Fruit fly (Drosophila melanogaster) whole organism, embryonic: ENCODE measurements around the gene CG34290.

Experiments
- B-H1 ChIP-seq: fragments of 200-800 bp; sonication (Bioruptor generic); IDR thresholded peaks from 3 replicates; pipeline ENCODE4 v1.3.6; 2022; ENCODE audit warnings: missing biosample characterization, missing genetic modification characterization
- CG10321 ChIP-seq: fragments of 200-800 bp; sonication (Bioruptor generic); IDR thresholded peaks from 2 replicates; pipeline ENCODE4 v1.3.6; 2022; ENCODE audit warnings: missing biosample characterization, missing genetic modification characterization
- CG12744 ChIP-seq: fragments of 200-800 bp; sonication (Bioruptor generic); optimal IDR thresholded peaks from 2 replicates; lab custom pipeline; 2016; ENCODE audit warnings: missing biosample characterization, missing genetic modification characterization
- CG12769 ChIP-seq: fragments of 200-800 bp; sonication (Bioruptor generic); optimal IDR thresholded peaks from 2 replicates; lab custom pipeline; 2019; ENCODE audit warnings: missing biosample characterization, mild to moderate bottlenecking, missing genetic modification characterization, moderate library complexity
- CG12942 ChIP-seq: fragments of 200-800 bp; sonication (Bioruptor generic); optimal IDR thresholded peaks from 3 replicates; lab custom pipeline; 2016; ENCODE audit warnings: missing biosample characterization, missing genetic modification characterization
- CG13894 ChIP-seq: fragments of 200-800 bp; sonication (Bioruptor generic); optimal IDR thresholded peaks from 3 replicates; lab custom pipeline; 2018; ENCODE audit warnings: missing biosample characterization, mild to moderate bottlenecking, missing genetic modification characterization, moderate library complexity
- CG14965 ChIP-seq: fragments of 200-800 bp; sonication (Bioruptor generic); optimal IDR thresholded peaks from 2 replicates; lab custom pipeline; 2016; ENCODE audit warnings: missing biosample characterization, missing genetic modification characterization, borderline replicate concordance
- CG16779 ChIP-seq: fragments of 200-800 bp; sonication (Bioruptor generic); IDR thresholded peaks from 2 replicates; pipeline ENCODE4 v1.3.6; 2022; ENCODE audit warnings: missing biosample characterization, missing genetic modification characterization
- CG2116 ChIP-seq: fragments of 200-800 bp; sonication (Bioruptor generic); optimal IDR thresholded peaks from 3 replicates; lab custom pipeline; 2018; ENCODE audit warnings: missing biosample characterization, mild to moderate bottlenecking, missing genetic modification characterization
- CG4854 ChIP-seq: fragments of 200-800 bp; sonication (Bioruptor generic); optimal IDR thresholded peaks from 2 replicates; lab custom pipeline; 2016; ENCODE audit warnings: missing biosample characterization, missing genetic modification characterization, inconsistent platforms
- CG6175 ChIP-seq: fragments of 200-800 bp; sonication (Bioruptor generic); IDR thresholded peaks from 3 replicates; pipeline ENCODE4 v1.3.6; 2022; ENCODE audit warnings: missing biosample characterization, missing genetic modification characterization
- CG7928 ChIP-seq: fragments of 200-800 bp; sonication (Bioruptor generic); optimal IDR thresholded peaks from 2 replicates; lab custom pipeline; 2017; ENCODE audit warnings: missing biosample characterization, mild to moderate bottlenecking, missing genetic modification characterization
- CG9727 ChIP-seq: fragments of 200-800 bp; sonication (Bioruptor generic); optimal IDR thresholded peaks from 3 replicates; lab custom pipeline; 2017; ENCODE audit warnings: missing biosample characterization, mild to moderate bottlenecking, missing genetic modification characterization
- CHES-1-like ChIP-seq: fragments of 200-800 bp; sonication (Bioruptor generic); optimal IDR thresholded peaks from 2 replicates; lab custom pipeline; 2016; ENCODE audit warnings: missing biosample characterization, missing genetic modification characterization
- CoRest ChIP-seq: fragments of 200-800 bp; sonication (Bioruptor generic); optimal IDR thresholded peaks from 3 replicates; lab custom pipeline; 2018; ENCODE audit warnings: missing biosample characterization, mild to moderate bottlenecking, missing genetic modification characterization, moderate library complexity
- D ChIP-seq, 2 experiments: fragments of 200-800 bp in 1 of 2; fragments of >200 bp in 1 of 2; sonication (Bioruptor generic) in 1 of 2; optimal IDR thresholded peaks; 2 replicates in 1 of 2; 3 replicates in 1 of 2; lab custom pipeline; 2017; ENCODE audit warnings: mild to moderate bottlenecking in 1 of 2, missing biosample characterization in 1 of 2, missing genetic modification characterization in 1 of 2, missing genetic modification reagents in 1 of 2
- D19B ChIP-seq: fragments of 200-800 bp; sonication (Bioruptor generic); optimal IDR thresholded peaks from 2 replicates; lab custom pipeline; 2017; ENCODE audit warnings: missing biosample characterization, mild to moderate bottlenecking, missing genetic modification characterization
- Dbx ChIP-seq: fragments of 200-800 bp; sonication (Bioruptor generic); IDR thresholded peaks from 3 replicates; pipeline ENCODE4 v1.3.6; 2022; ENCODE audit warnings: missing biosample characterization, missing genetic modification characterization
- Dll ChIP-seq: fragments of 200-800 bp; sonication (Bioruptor generic); IDR thresholded peaks from 4 replicates; pipeline ENCODE4 v1.3.6; 2022; ENCODE audit warnings: missing biosample characterization, missing genetic modification characterization; ENCODE audit not compliant: partially characterized antibody
- Eip74EF ChIP-seq, 2 experiments: fragments of 200-800 bp in 1 of 2; fragments of >200 bp in 1 of 2; sonication (Bioruptor generic) in 1 of 2; optimal IDR thresholded peaks; 2 replicates each; lab custom pipeline; 2017 to 2019; ENCODE audit warnings: missing biosample characterization in 2 of 2, missing genetic modification characterization in 2 of 2, mild to moderate bottlenecking in 1 of 2, moderate library complexity in 1 of 2
- Ets97D ChIP-seq: fragments of 200-800 bp; sonication (Bioruptor generic); optimal IDR thresholded peaks from 3 replicates; lab custom pipeline; 2016; ENCODE audit warnings: missing biosample characterization, missing genetic modification characterization
- Hr51 ChIP-seq, 2 experiments: fragments of 200-800 bp; sonication (Bioruptor generic); optimal IDR thresholded peaks; 2 replicates in 1 of 2; 3 replicates in 1 of 2; lab custom pipeline; 2016 to 2018; ENCODE audit warnings: missing biosample characterization in 2 of 2, missing genetic modification characterization in 2 of 2, mild to moderate bottlenecking in 1 of 2, moderate library complexity in 1 of 2
- Lim3 ChIP-seq: fragments of 200-800 bp; sonication (Bioruptor generic); IDR thresholded peaks from 2 replicates; pipeline ENCODE4 v1.3.6; 2022; ENCODE audit warnings: missing biosample characterization, missing genetic modification characterization
- Myb ChIP-seq: fragments of 200-800 bp; sonication (Bioruptor generic); optimal IDR thresholded peaks from 2 replicates; lab custom pipeline; 2016; ENCODE audit warnings: missing biosample characterization, missing genetic modification characterization
- Side ChIP-seq: fragments of 200-800 bp; sonication (Bioruptor generic); optimal IDR thresholded peaks from 2 replicates; lab custom pipeline; 2016; ENCODE audit warnings: missing biosample characterization, missing genetic modification characterization
- abd-A ChIP-seq: fragments of 200-800 bp; sonication (Bioruptor generic); optimal IDR thresholded peaks from 3 replicates; lab custom pipeline; 2019; ENCODE audit warnings: missing biosample characterization, mild to moderate bottlenecking, missing genetic modification characterization, moderate library complexity
- az2 ChIP-seq: fragments of 200-800 bp; sonication (Bioruptor generic); optimal IDR thresholded peaks from 3 replicates; lab custom pipeline; 2016; ENCODE audit warnings: missing biosample characterization, missing genetic modification characterization
- btn ChIP-seq: fragments of 200-800 bp; sonication (Bioruptor generic); optimal IDR thresholded peaks from 2 replicates; lab custom pipeline; 2016; ENCODE audit warnings: missing biosample characterization, missing genetic modification characterization
- caup ChIP-seq: fragments of 200-800 bp; sonication (Bioruptor generic); optimal IDR thresholded peaks from 3 replicates; lab custom pipeline; 2017; ENCODE audit warnings: missing biosample characterization, mild to moderate bottlenecking, missing genetic modification characterization, moderate library complexity; ENCODE audit not compliant: severe bottlenecking
- cwo ChIP-seq: fragments of 200-800 bp; sonication (Bioruptor generic); optimal IDR thresholded peaks from 3 replicates; lab custom pipeline; 2017; ENCODE audit warnings: missing biosample characterization, missing genetic modification characterization, mild to moderate bottlenecking, moderate library complexity, missing genetic modification reagents
- ems ChIP-seq: fragments of 200-800 bp; sonication (Bioruptor generic); optimal IDR thresholded peaks from 3 replicates; lab custom pipeline; 2016; ENCODE audit warnings: missing biosample characterization, missing genetic modification characterization
- grau ChIP-seq: fragments of 200-800 bp; optimal IDR thresholded peaks from 3 replicates; lab custom pipeline; 2019; ENCODE audit warnings: missing biosample characterization, mild to moderate bottlenecking, missing genetic modification characterization, moderate library complexity
- kah ChIP-seq: fragments of 200-800 bp; sonication (Bioruptor generic); optimal IDR thresholded peaks from 2 replicates; lab custom pipeline; 2018; ENCODE audit warnings: missing biosample characterization, mild to moderate bottlenecking, missing genetic modification characterization
- knrl ChIP-seq: fragments of 200-800 bp; sonication (Bioruptor generic); IDR thresholded peaks from 3 replicates; pipeline ENCODE4 v1.3.6; 2022; ENCODE audit warnings: missing biosample characterization, missing genetic modification characterization; ENCODE audit not compliant: partially characterized antibody
- lilli ChIP-seq: fragments of 200-800 bp; sonication (Bioruptor generic); optimal IDR thresholded peaks from 3 replicates; lab custom pipeline; 2016; ENCODE audit warnings: missing biosample characterization, missing genetic modification characterization
- lov ChIP-seq, 2 experiments: fragments of 200-800 bp in 1 of 2; fragments of >200 bp in 1 of 2; sonication (Bioruptor generic) in 1 of 2; IDR thresholded peaks in 1 of 2; optimal IDR thresholded peaks in 1 of 2; 2 replicates in 1 of 2; 3 replicates in 1 of 2; pipeline versions ENCODE4 v1.3.6 to Lab custom; 2017 to 2022; ENCODE audit warnings: missing biosample characterization in 1 of 2, missing genetic modification characterization in 1 of 2
- odd ChIP-seq: fragments of 200-800 bp; sonication (Bioruptor generic); optimal IDR thresholded peaks from 2 replicates; lab custom pipeline; 2017; ENCODE audit warnings: missing biosample characterization, mild to moderate bottlenecking, missing genetic modification characterization
- pros ChIP-seq: fragments of 200-800 bp; sonication (Bioruptor generic); optimal IDR thresholded peaks from 3 replicates; lab custom pipeline; 2019; ENCODE audit warnings: missing biosample characterization, mild to moderate bottlenecking, missing genetic modification characterization, moderate library complexity
- row ChIP-seq: fragments of 200-800 bp; sonication (Bioruptor generic); IDR thresholded peaks from 3 replicates; pipeline ENCODE4 v1.3.6; 2022; ENCODE audit warnings: missing biosample characterization, missing genetic modification characterization
- seq ChIP-seq: fragments of 200-800 bp; sonication (Bioruptor generic); IDR thresholded peaks from 2 replicates; pipeline ENCODE4 v1.3.6; 2022; ENCODE audit warnings: missing biosample characterization, missing genetic modification characterization
- tll ChIP-seq, 2 experiments: fragments of 200-800 bp in 1 of 2; fragments of >200 bp in 1 of 2; sonication (Bioruptor generic) in 1 of 2; optimal IDR thresholded peaks; 2 replicates each; lab custom pipeline; 2017 to 2019; ENCODE audit warnings: missing biosample characterization in 2 of 2, missing genetic modification characterization in 2 of 2, mild to moderate bottlenecking in 1 of 2, moderate library complexity in 1 of 2
- trem ChIP-seq: fragments of 200-800 bp; optimal IDR thresholded peaks from 3 replicates; lab custom pipeline; 2019; ENCODE audit warnings: missing biosample characterization, mild to moderate bottlenecking, missing genetic modification characterization, moderate library complexity
- tup ChIP-seq: fragments of 200-800 bp; sonication (Bioruptor generic); optimal IDR thresholded peaks from 2 replicates; lab custom pipeline; 2016; ENCODE audit warnings: missing biosample characterization, mild to moderate bottlenecking, missing genetic modification characterization, moderate library complexity
- tx ChIP-seq: fragments of 200-800 bp; sonication (Bioruptor generic); optimal IDR thresholded peaks from 2 replicates; lab custom pipeline; 2016; ENCODE audit warnings: missing biosample characterization, missing genetic modification characterization
- unc-4 ChIP-seq: fragments of 200-800 bp; sonication (Bioruptor generic); IDR thresholded peaks from 2 replicates; pipeline ENCODE4 v1.3.6; 2022; ENCODE audit warnings: missing biosample characterization, missing genetic modification characterization; ENCODE audit not compliant: partially characterized antibody
- vfl ChIP-seq: fragments of 200-800 bp; sonication (Bioruptor generic); optimal IDR thresholded peaks from 2 replicates; lab custom pipeline; 2016; ENCODE audit warnings: missing biosample characterization, missing genetic modification characterization
- wor ChIP-seq: fragments of 200-800 bp; sonication (Bioruptor generic); IDR thresholded peaks from 2 replicates; pipeline ENCODE4 v1.3.6; 2022; ENCODE audit warnings: missing biosample characterization, missing genetic modification characterization
- zfh1 ChIP-seq: fragments of 200-800 bp; sonication (Bioruptor generic); IDR thresholded peaks from 3 replicates; pipeline ENCODE4 v1.3.6; 2022; ENCODE audit warnings: missing biosample characterization, missing genetic modification characterization

CG34290 gene

dm6 chr3R:24272775-24273290, 16.8 kb downstream of the CG34290 start, which contains the start of gene Orct2 (continued):
- TF ChIP-seq CG16779 (peak; percentile 60; the same call in 1 of the 2 replicates), vfl (GFP tag; lab: Kevin White, UChicago) (no peak), lov (optimal IDR thresholded peaks at IDR 0.05; lab: Kevin White, UChicago) (no peak), lov (GFP tag; IDR thresholded peaks at IDR 0.05; lab: Robert Waterston, UW) (no peak), tup (GFP tag; lab: Kevin White, UChicago) (no peak), D19B (GFP tag; lab: Kevin White, UChicago) (no peak), cwo (GFP tag; lab: Kevin White, UChicago) (peak; percentile 100), D (optimal IDR thresholded peaks at IDR 0.05; lab: Kevin White, UChicago) (peak; percentile 73), D (GFP tag; optimal IDR thresholded peaks at IDR 0.05; lab: Kevin White, UChicago) (no peak), unc-4 (GFP tag; lab: Robert Waterston, UW) (0 out of 2 replicates have a peak, but pooled peaks have one; percentile 26), trem (tag; lab: Kevin White, UChicago) (no peak), CG10321 (GFP tag; lab: Robert Waterston, UW) (peak; percentile 94), ems (GFP tag; lab: Kevin White, UChicago) (no peak), Myb (no peak), wor (GFP tag; lab: Robert Waterston, UW) (no peak), lilli (GFP tag; lab: Kevin White, UChicago) (no peak), grau (tag; lab: Kevin White, UChicago) (peak; percentile 22), Ets97D (no peak), Dbx (GFP tag; lab: Robert Waterston, UW) (peak; percentile 27; the same call in 1 of the 3 replicates), CG12942 (GFP tag; lab: Kevin White, UChicago) (no peak), az2 (GFP tag; lab: Kevin White, UChicago) (no peak), caup (GFP tag; lab: Kevin White, UChicago) (peak; percentile 39), Hr51 (GFP tag; optimal IDR thresholded peaks at IDR 0.05; lab: Kevin White, UChicago) (no peak), tx (GFP tag; lab: Kevin White, UChicago) (no peak), CG6175 (GFP tag; lab: Robert Waterston, UW) (no peak), CoRest (no peak), btn (GFP tag; lab: Kevin White, UChicago) (no peak), CG7928 (GFP tag; lab: Kevin White, UChicago) (no peak), Side (no peak), tll (GFP tag; optimal IDR thresholded peaks at IDR 0.05; lab: Kevin White, UChicago) (peak in 1 of 2 experiments; percentile 38), row (no peak), seq (GFP tag; lab: Robert Waterston, UW) (peak; percentile 6; the same call in 1 of the 2 replicates), kah (GFP tag; lab: Kevin White, UChicago) (no peak), Dll (GFP tag; lab: Robert Waterston, UW) (peak; percentile 22; the same call in 2 of the 4 replicates), Lim3 (GFP tag; lab: Robert Waterston, UW) (no peak), CG13894 (tag; lab: Kevin White, UChicago) (peak; percentile 98), knrl (GFP tag; lab: Robert Waterston, UW) (0 out of 3 replicates have a peak, but pooled peaks have one; percentile 5), CG12769 (tag; lab: Kevin White, UChicago) (peak; percentile 37), Eip74EF (GFP tag; optimal IDR thresholded peaks at IDR 0.05; lab: Kevin White, UChicago) (peak in 1 of 2 experiments; percentile 79), CHES-1-like (peak; percentile 9), CG2116 (GFP tag; lab: Kevin White, UChicago) (no peak), B-H1 (GFP tag; lab: Robert Waterston, UW) (no peak), odd (GFP tag; lab: Kevin White, UChicago) (peak; percentile 57), CG14965 (GFP tag; lab: Kevin White, UChicago) (no peak), CG12744 (GFP tag; lab: Kevin White, UChicago) (no peak), CG4854 (GFP tag; lab: Kevin White, UChicago) (no peak), zfh1 (GFP tag; lab: Robert Waterston, UW) (peak; percentile 55; the same call in 2 of the 3 replicates), CG9727 (GFP tag; lab: Kevin White, UChicago) (peak; percentile 15), abd-A (peak; percentile 79), pros (GFP tag; lab: Kevin White, UChicago) (peak; percentile 91)
